Fruit fly (Drosophila melanogaster): ENCODE results near the gene CG6770.
A peak's percentile ranks its signal among the peaks of the same experiment; 100 is the strongest.

The CG6770 gene

DNA sequence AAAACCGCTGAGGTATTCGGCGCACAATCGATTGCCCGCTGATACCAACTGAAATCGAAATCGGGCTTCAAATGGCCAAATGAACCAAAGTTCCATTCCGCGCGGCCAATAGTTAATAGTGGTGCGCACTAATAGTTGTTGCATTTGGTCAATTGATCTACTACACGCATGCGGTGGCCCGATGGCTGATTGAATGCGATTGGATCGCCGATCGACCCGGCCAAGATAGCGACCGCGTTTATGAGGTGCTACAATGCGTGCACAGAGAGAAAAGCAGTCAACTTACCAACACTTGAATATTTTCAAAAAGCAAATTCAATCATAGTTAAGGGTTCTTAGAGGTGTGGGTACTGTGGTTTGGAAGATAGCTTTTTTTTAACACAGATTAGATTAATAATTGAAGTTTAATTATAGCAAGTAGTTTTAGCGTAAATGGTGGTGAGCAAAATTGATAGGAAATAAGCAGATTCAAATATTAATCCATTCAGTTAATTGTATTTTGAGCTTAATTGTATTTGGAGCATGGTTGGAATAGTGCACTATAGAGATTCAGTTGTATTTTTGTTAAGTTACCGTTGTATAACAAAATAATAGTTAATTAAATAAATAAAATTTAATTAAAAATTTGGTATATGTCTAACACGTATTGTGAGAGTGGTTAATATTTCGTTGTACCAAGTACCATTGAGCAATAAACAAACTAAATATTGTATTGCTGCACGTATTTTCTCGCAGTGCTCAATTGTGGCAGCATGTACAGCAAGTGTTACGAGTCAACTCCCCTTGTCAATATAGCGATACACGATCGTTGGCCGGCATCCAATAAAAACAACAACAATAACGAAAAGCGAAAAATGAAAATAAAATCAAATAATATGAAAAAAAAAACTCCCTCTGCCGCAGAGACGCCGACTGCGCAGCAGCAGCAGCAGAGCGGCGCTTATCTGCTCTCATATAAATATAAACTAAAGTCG lies 19.2 kb downstream of the CG6770 start:
- TF ChIP-seq CG34422 (GFP tag; IDR thresholded peaks at IDR 0.05), result peak; percentile 44; the same call in 2 of the 3 replicates
- TF ChIP-seq cwo (GFP tag; optimal IDR thresholded peaks at IDR 0.05), result peak; percentile 1
- TF ChIP-seq sim (GFP tag; IDR thresholded peaks at IDR 0.05), result no peak
- TF ChIP-seq CG1602 (GFP tag; optimal IDR thresholded peaks at IDR 0.05), result peak; percentile 68
- TF ChIP-seq pzg (GFP tag; optimal IDR thresholded peaks at IDR 0.05), result peak; percentile 3
- 0 out of 2 replicates have a peak, but pooled peaks have one; percentile 40 for TF ChIP-seq chm (GFP tag; IDR thresholded peaks at IDR 0.05)
- no peak for TF ChIP-seq CG7271 (tag; optimal IDR thresholded peaks at IDR 0.05)
- TF ChIP-seq CG12942 (GFP tag; optimal IDR thresholded peaks at IDR 0.05), result no peak
- TF ChIP-seq CG43689 (GFP tag; IDR thresholded peaks at IDR 0.05), result 0 out of 2 replicates have a peak, but pooled peaks have one; percentile 25
- peak; percentile 34 for TF ChIP-seq NC2β (GFP tag; optimal IDR thresholded peaks at IDR 0.05)
- peak; percentile 43 for TF ChIP-seq Vsx1 (GFP tag; optimal IDR thresholded peaks at IDR 0.05)
- no peak for TF ChIP-seq Nf-YA (GFP tag; IDR thresholded peaks at IDR 0.05)
- TF ChIP-seq Gsc (GFP tag; IDR thresholded peaks at IDR 0.05), result no peak
- TF ChIP-seq CG18262 (tag; optimal IDR thresholded peaks at IDR 0.05), result peak; percentile 79
- peak; percentile 55 for TF ChIP-seq tgo (GFP tag; IDR thresholded peaks at IDR 0.05)
- TF ChIP-seq CG4730 (GFP tag; IDR thresholded peaks at IDR 0.05), result peak; percentile 51
- no peak for TF ChIP-seq hb (GFP tag; IDR thresholded peaks at IDR 0.05; ENCODE audit: partially characterized antibody)
- no peak for TF ChIP-seq CG4404 (GFP tag; IDR thresholded peaks at IDR 0.05)
- TF ChIP-seq ab (GFP tag; optimal IDR thresholded peaks at IDR 0.05), result no peak
- TF ChIP-seq CG3838 (GFP tag; optimal IDR thresholded peaks at IDR 0.05), result no peak
- peak; percentile 22 for TF ChIP-seq NC2α (GFP tag; optimal IDR thresholded peaks at IDR 0.05)
- peak; percentile 5 for TF ChIP-seq Atf3 (GFP tag; optimal IDR thresholded peaks at IDR 0.05)
- peak; percentile 44; the same call in 1 of the 3 replicates for TF ChIP-seq ci (GFP tag; IDR thresholded peaks at IDR 0.05)
- TF ChIP-seq sug (tag; optimal IDR thresholded peaks at IDR 0.05), result peak; percentile 11
- TF ChIP-seq psq (GFP tag; optimal IDR thresholded peaks at IDR 0.05), result no peak
- TF ChIP-seq CG17385 (GFP tag; optimal IDR thresholded peaks at IDR 0.05), result peak; percentile 59
- no peak for TF ChIP-seq TFAM (GFP tag; optimal IDR thresholded peaks at IDR 0.05)
- peak; percentile 11 for TF ChIP-seq fu2 (GFP tag; optimal IDR thresholded peaks at IDR 0.05)
- peak; percentile 69; the same call in 2 of the 3 replicates for TF ChIP-seq row (GFP tag; IDR thresholded peaks at IDR 0.05)
- TF ChIP-seq dmrt11E (tag; optimal IDR thresholded peaks at IDR 0.05), result peak; percentile 26
- peak in 1 of 2 experiments; percentile 37 for TF ChIP-seq Pdp1 (GFP tag; optimal IDR thresholded peaks at IDR 0.05)
- peak; percentile 75 for TF ChIP-seq gem (tag; optimal IDR thresholded peaks at IDR 0.05)
- TF ChIP-seq Deaf1 (tag; optimal IDR thresholded peaks at IDR 0.05), result peak; percentile 8
- TF ChIP-seq CG13775 (GFP tag; optimal IDR thresholded peaks at IDR 0.05), result peak; percentile 72
- 0 out of 2 replicates have a peak, but pooled peaks have one; percentile 6 for TF ChIP-seq ttk (GFP tag; IDR thresholded peaks at IDR 0.05)
- peak; percentile 63 for TF ChIP-seq CG17829 (tag; optimal IDR thresholded peaks at IDR 0.05)
- peak; percentile 1 for TF ChIP-seq CG13894 (tag; optimal IDR thresholded peaks at IDR 0.05)
- peak; percentile 65 for TF ChIP-seq Ssrp (tag; optimal IDR thresholded peaks at IDR 0.05)
- no peak for TF ChIP-seq CG4282 (GFP tag; optimal IDR thresholded peaks at IDR 0.05)
- TF ChIP-seq CG12236 (GFP tag; optimal IDR thresholded peaks at IDR 0.05), result no peak
- peak; percentile 56 for TF ChIP-seq Hr3 (GFP tag; optimal IDR thresholded peaks at IDR 0.05)
- TF ChIP-seq Kr (GFP tag; optimal IDR thresholded peaks at IDR 0.05), result no peak
- peak; percentile 52 for TF ChIP-seq Nf-YC (tag; optimal IDR thresholded peaks at IDR 0.05)
- no peak for TF ChIP-seq ash1 (GFP tag; optimal IDR thresholded peaks at IDR 0.05)
- peak; percentile 47; the same call in 1 of the 2 replicates for TF ChIP-seq CG17328 (GFP tag; IDR thresholded peaks at IDR 0.05)
- TF ChIP-seq CG16779 (GFP tag; IDR thresholded peaks at IDR 0.05), result no peak
- TF ChIP-seq crc (GFP tag; optimal IDR thresholded peaks at IDR 0.05), result no peak
- peak; percentile 54 for TF ChIP-seq chn (GFP tag; optimal IDR thresholded peaks at IDR 0.05)
- TF ChIP-seq CG3726 (GFP tag; IDR thresholded peaks at IDR 0.05), result 0 out of 3 replicates have a peak, but pooled peaks have one; percentile 47
